Fruit fly (Drosophila melanogaster) whole organism, wandering third instar larva: ENCODE data around the gene UQCR-Q.

Experiments used
- Dfd ChIP-seq: fragments of >200 bp; optimal IDR thresholded peaks from 2 replicates; lab custom pipeline; 2017; ENCODE audit warnings: missing biosample characterization, missing genetic modification characterization
- HLH106 ChIP-seq: fragments of 200-800 bp; optimal IDR thresholded peaks from 3 replicates; lab custom pipeline; 2019; ENCODE audit warnings: missing biosample characterization, mild to moderate bottlenecking, missing genetic modification characterization, moderate library complexity
- Hnf4 ChIP-seq: fragments of 200-800 bp; sonication (Bioruptor generic); optimal IDR thresholded peaks from 2 replicates; lab custom pipeline; 2016; ENCODE audit warnings: missing biosample characterization, mild to moderate bottlenecking, missing genetic modification characterization
- Myc ChIP-seq: fragments of >200 bp; optimal IDR thresholded peaks from 2 replicates; lab custom pipeline; 2017
- Sp1 ChIP-seq: fragments of 200-800 bp; sonication (Bioruptor generic); optimal IDR thresholded peaks from 3 replicates; lab custom pipeline; 2019; ENCODE audit warnings: missing biosample characterization, mild to moderate bottlenecking, missing genetic modification characterization, moderate library complexity
- br ChIP-seq: fragments of 200-800 bp; sonication (Bioruptor generic); optimal IDR thresholded peaks from 2 replicates; lab custom pipeline; 2016; ENCODE audit warnings: missing biosample characterization, missing genetic modification characterization

DNA sequence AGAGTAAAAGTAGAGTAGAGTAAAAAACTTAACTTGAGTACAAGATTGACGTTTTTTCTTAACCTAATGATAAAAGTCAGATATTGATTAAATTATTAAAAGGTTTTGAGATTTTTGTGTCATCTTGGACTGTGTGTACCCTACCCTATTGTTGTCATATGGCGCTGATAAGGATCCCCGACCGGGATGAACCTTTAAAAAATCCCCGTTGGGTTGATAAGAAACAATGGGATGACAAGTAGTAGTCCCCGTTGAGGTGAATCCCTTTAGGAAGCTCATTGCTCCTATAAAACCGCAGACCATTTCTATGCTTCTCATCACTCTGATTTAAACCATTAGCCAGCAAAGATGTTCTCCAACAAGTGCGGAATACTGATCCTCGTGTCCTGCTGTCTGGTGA is 20.0 kb downstream of the UQCR-Q start, which contains the start of gene edin:
- TF ChIP-seq Sp1 (GFP tag; lab: Kevin White, UChicago) (no peak), Myc (lab: Kevin White, UChicago) (no peak), HLH106 (no peak), br (GFP tag; lab: Kevin White, UChicago) (no peak), Hnf4 (GFP tag; lab: Kevin White, UChicago) (no peak), Dfd (GFP tag; lab: Kevin White, UChicago) (no peak)
